Worm (Caenorhabditis elegans) whole organism, L4 larva: ENCODE data around the gene glr-6.

ENCODE experiments used
- R02D3.7 ChIP-seq: fragments of 150-350 bp; sonication (generic microtip); optimal IDR thresholded peaks from 3 replicates; lab custom pipeline; 2014; ENCODE audit warnings: missing biosample characterization, missing genetic modification characterization
- aha-1 ChIP-seq: fragments of 150-350 bp; peaks from one replicate; lab custom pipeline; 2014; ENCODE audit warnings: missing biosample characterization, missing genetic modification characterization
- nhr-11 ChIP-seq: fragments of 150-350 bp; optimal IDR thresholded peaks from 2 replicates; lab custom pipeline; 2014; ENCODE audit warnings: missing biosample characterization, missing genetic modification characterization
- nhr-48 ChIP-seq: sonication (generic microtip); optimal IDR thresholded peaks from 2 replicates; lab custom pipeline; 2016; ENCODE audit warnings: mild to moderate bottlenecking, missing genetic modification characterization, missing compliant biosample characterization
- nhr-6 ChIP-seq: fragments of 150-350 bp; optimal IDR thresholded peaks from 2 replicates; lab custom pipeline; 2014; ENCODE audit warnings: missing biosample characterization, missing genetic modification characterization

DNA sequence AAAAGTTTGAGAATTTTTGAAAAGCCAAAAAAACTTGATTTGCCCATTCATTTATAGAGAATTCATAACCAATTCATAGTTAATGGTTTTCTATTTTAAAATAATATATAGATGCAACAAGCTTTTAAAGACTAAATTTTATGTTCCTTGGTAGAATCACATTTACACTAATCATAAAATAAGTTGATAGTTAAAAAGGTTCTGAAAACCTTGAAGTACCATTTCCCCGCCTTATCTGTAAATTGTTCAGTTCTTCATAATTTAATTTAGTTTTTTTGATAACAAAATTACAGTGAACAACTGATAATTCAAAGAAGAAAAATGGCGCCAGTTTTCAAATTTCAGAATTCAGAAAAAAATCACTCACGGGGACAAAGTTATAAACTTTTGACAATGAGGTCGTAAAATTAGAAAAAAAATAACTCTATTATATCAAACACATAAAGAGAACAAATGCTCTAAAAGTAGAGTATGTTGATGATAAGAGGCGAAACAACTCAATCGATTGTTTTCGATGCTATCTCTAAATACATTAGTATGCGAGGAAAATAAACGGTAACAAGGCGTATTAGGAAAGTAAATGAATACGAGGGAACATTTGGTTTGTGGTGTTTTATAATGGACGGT lies 44.8 kb upstream of the glr-6 start, which contains the start of gene F41C6.7:
- TF ChIP-seq R02D3.7 (no peak), nhr-6 (tag; lab: Kevin White, UChicago) (no peak), nhr-11 (no peak), aha-1 (tag; lab: Kevin White, UChicago) (no peak), nhr-48 (tag; lab: Kevin White, UChicago) (no peak)
